Fruit fly (Drosophila melanogaster): ENCODE results near the gene RYa-R.
A peak's percentile ranks its signal among the peaks of the same experiment; 100 is the strongest.

The RYa-R gene

DNA sequence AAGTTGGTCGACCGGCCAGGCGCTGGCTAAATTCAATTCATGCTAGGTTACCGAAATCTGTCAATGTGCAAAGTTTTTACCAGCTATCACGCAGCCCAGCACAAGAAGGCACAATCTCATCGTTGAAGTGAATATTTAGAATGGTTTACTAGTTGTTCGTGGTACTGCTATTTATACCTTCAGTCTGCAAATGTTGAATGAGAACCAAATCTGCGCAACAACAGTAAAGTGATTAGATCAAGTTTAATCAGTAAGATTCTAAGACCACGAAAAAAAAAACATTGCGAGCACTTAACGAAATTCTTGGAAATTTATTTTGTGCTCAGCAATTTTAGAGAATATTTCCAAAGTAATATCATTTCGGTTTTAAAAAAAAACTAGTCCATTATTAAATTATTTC is 8.6 kb downstream of the RYa-R start, which contains the start of gene CG6296:
Gene CG6296, minus strand, starts transcription at position 132 of the 400 bp plus-strand sequence.
- TF ChIP-seq CG11617 (GFP tag; optimal IDR thresholded peaks at IDR 0.05): no peak
- no peak for TF ChIP-seq pad (GFP tag; optimal IDR thresholded peaks at IDR 0.05)
- no peak for TF ChIP-seq tj (GFP tag; optimal IDR thresholded peaks at IDR 0.05)
- TF ChIP-seq CG12768 (GFP tag; optimal IDR thresholded peaks at IDR 0.05): no peak
- TF ChIP-seq CG7045 (GFP tag; optimal IDR thresholded peaks at IDR 0.05): no peak
- no peak for TF ChIP-seq Crg-1 (GFP tag; optimal IDR thresholded peaks at IDR 0.05)
- no peak for TF ChIP-seq CG7101 (tag; optimal IDR thresholded peaks at IDR 0.05)
- no peak for TF ChIP-seq CG5204 (GFP tag; optimal IDR thresholded peaks at IDR 0.05)
- TF ChIP-seq ovo (GFP tag; optimal IDR thresholded peaks at IDR 0.05): no peak
- TF ChIP-seq Mnt (GFP tag; optimal IDR thresholded peaks at IDR 0.05): no peak
- TF ChIP-seq Clk (GFP tag; optimal IDR thresholded peaks at IDR 0.05): no peak
- TF ChIP-seq CG33017 (tag; optimal IDR thresholded peaks at IDR 0.05): no peak
- no peak for TF ChIP-seq cic (GFP tag; optimal IDR thresholded peaks at IDR 0.05)
- TF ChIP-seq CG14711 (tag; optimal IDR thresholded peaks at IDR 0.05): no peak
- no peak for TF ChIP-seq Hr96 (GFP tag; optimal IDR thresholded peaks at IDR 0.05)

DNA sequence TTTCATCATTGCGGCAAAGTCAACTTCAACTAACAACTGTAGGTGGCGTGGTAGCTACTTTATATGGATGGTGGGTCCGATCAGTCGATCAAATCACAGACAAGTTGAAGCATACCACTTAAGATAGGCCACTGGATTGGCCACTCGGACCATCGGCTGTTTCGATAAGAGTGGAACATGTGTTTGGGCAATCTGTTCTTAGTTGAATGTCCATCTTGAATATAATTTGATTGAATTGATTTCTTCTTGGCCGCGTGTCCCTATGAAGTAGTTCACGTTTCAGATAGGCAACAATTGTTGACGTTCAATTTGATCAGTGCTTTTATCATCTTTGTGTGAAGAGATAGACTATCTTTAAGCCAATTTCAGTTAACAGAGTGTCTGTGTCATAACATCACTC is 10.2 kb downstream of the RYa-R start, which contains the start of gene CG6295:
Gene CG6295, minus strand, starts transcription at position 34 of the 400 bp plus-strand sequence.
- no peak for TF ChIP-seq Hr96 (GFP tag; optimal IDR thresholded peaks at IDR 0.05)

DNA sequence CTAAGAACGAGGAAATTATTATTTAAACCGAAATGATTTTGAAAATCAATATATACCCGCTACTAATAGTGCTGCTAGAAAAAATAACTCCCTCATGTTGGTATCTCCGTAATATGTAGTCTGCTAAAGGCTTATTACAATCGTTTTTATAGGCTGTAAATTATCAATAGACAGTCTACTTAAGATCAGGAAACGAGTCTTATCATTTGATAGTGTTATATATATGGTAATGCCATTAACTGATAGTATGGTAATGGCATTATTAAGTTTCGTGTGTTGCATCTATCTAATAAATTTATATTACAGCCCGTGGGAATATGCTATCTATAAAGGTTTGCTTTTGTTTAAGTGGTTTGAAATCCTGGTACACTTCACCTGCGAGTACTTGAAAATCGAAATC is 21.4 kb downstream of the RYa-R start, which contains the start of gene CG17192:
Gene CG17192, minus strand, starts transcription at position 101 of the 400 bp plus-strand sequence.
- TF ChIP-seq CG7045 (GFP tag; optimal IDR thresholded peaks at IDR 0.05) (no peak), cnc (optimal IDR thresholded peaks at IDR 0.05) (no peak), tj (GFP tag; optimal IDR thresholded peaks at IDR 0.05) (no peak), Hr96 (GFP tag; optimal IDR thresholded peaks at IDR 0.05) (no peak), pad (GFP tag; optimal IDR thresholded peaks at IDR 0.05) (no peak), Clk (GFP tag; optimal IDR thresholded peaks at IDR 0.05) (no peak), Crg-1 (GFP tag; optimal IDR thresholded peaks at IDR 0.05) (no peak), ovo (GFP tag; optimal IDR thresholded peaks at IDR 0.05) (no peak), CG33017 (tag; optimal IDR thresholded peaks at IDR 0.05) (no peak), cic (GFP tag; optimal IDR thresholded peaks at IDR 0.05) (no peak), bab1 (GFP tag; optimal IDR thresholded peaks at IDR 0.05) (no peak), CG5204 (GFP tag; optimal IDR thresholded peaks at IDR 0.05) (no peak), CG14711 (tag; optimal IDR thresholded peaks at IDR 0.05) (no peak), CG7101 (tag; optimal IDR thresholded peaks at IDR 0.05) (no peak), CG1620 (GFP tag; optimal IDR thresholded peaks at IDR 0.05) (no peak), CG12768 (GFP tag; optimal IDR thresholded peaks at IDR 0.05) (no peak), toe (GFP tag; optimal IDR thresholded peaks at IDR 0.05) (no peak), CG11617 (GFP tag; optimal IDR thresholded peaks at IDR 0.05) (no peak), Mnt (GFP tag; optimal IDR thresholded peaks at IDR 0.05) (no peak), kay (GFP tag; ENCODE audit: borderline replicate concordance) (no peak)

DNA sequence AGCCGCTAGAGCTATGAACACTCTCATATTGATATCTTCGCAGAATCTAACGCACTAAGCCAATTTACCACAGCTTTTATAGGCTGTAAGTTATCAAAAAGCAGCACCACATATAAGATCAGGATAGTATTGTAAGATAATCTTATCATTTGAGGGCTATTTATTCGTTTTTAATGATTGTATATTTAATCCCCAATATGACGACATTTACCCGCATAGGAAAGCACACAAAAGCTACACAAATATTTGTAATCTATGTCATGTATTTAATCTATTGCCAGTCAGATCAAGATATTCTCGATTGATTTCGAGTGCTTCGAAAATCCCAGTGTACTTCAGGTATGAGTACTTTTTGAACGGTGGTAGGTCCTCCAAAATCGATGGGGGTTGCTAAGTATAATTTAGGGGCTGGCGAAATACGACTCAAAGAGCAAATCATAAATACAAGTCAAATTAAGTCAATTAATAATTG is 23.0 kb downstream of the RYa-R start, which contains the start of gene CG17191:
Gene CG17191, minus strand, starts transcription at position 51 of the 472 bp plus-strand sequence.
- TF ChIP-seq ovo (GFP tag; optimal IDR thresholded peaks at IDR 0.05) (no peak), CG12768 (GFP tag; optimal IDR thresholded peaks at IDR 0.05) (no peak), CG7045 (GFP tag; optimal IDR thresholded peaks at IDR 0.05) (no peak), cic (GFP tag; optimal IDR thresholded peaks at IDR 0.05) (no peak), CG7101 (tag; optimal IDR thresholded peaks at IDR 0.05) (no peak), tj (GFP tag; optimal IDR thresholded peaks at IDR 0.05) (no peak), Mnt (GFP tag; optimal IDR thresholded peaks at IDR 0.05) (no peak), bab1 (GFP tag; optimal IDR thresholded peaks at IDR 0.05) (no peak), cnc (optimal IDR thresholded peaks at IDR 0.05) (no peak), Crg-1 (GFP tag; optimal IDR thresholded peaks at IDR 0.05) (no peak), kay (GFP tag; ENCODE audit: borderline replicate concordance) (no peak)

DNA sequence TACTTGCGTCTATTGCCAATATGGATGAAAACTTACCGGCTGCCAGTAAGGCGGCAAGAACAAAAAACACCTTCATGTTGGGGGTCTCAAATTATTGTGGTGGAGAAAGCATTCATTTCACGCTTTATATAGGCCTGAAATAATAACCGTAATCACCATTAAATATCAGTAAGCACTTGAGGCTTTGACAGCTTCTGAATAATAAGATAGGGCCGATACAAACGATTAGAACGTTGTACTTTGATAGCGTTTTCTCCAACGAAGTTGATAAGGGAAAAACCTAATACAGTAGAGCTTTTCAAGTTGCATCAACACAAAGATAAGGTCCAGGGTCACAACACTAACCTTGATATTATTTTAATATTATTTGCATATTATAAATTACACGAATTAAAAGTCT is 24.5 kb downstream of the RYa-R start, which contains the start of gene CG6283:
Gene CG6283, minus strand, starts transcription at position 101 of the 400 bp plus-strand sequence.
- TF ChIP-seq cnc (optimal IDR thresholded peaks at IDR 0.05) (no peak), CG33017 (tag; optimal IDR thresholded peaks at IDR 0.05) (no peak), ovo (GFP tag; optimal IDR thresholded peaks at IDR 0.05) (no peak), Mnt (GFP tag; optimal IDR thresholded peaks at IDR 0.05) (no peak), CG1620 (GFP tag; optimal IDR thresholded peaks at IDR 0.05) (no peak), kay (GFP tag; ENCODE audit: borderline replicate concordance) (peak; percentile 28)

DNA sequence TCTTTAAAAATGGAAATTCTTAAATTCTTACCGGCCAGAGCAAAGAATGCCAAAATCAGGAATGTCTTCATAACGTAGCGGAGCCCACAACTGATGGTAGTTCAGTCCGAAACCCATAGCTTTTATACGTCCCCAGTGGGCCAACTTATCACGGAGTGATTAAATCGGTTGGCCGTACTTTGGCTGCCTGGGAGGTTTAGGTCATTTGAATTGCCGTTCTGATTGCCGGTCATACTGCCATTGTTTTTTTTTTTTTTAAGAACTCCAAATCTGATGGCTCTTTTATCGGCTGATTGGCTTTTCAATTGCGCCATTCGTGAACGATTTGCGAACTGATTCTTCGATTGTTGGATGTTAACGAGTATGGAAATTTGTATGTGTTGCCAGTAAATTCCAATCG is 26.3 kb downstream of the RYa-R start, which contains the start of gene CG6277:
Gene CG6277, minus strand, starts transcription at position 101 of the 400 bp plus-strand sequence.
- TF ChIP-seq toe (GFP tag; optimal IDR thresholded peaks at IDR 0.05): no peak
- no peak for TF ChIP-seq cnc (optimal IDR thresholded peaks at IDR 0.05)
- no peak for TF ChIP-seq CG7101 (tag; optimal IDR thresholded peaks at IDR 0.05)
- TF ChIP-seq CG7045 (GFP tag; optimal IDR thresholded peaks at IDR 0.05): no peak
- no peak for TF ChIP-seq CG12768 (GFP tag; optimal IDR thresholded peaks at IDR 0.05)
- TF ChIP-seq CG1620 (GFP tag; optimal IDR thresholded peaks at IDR 0.05): no peak
- TF ChIP-seq Hr96 (GFP tag; optimal IDR thresholded peaks at IDR 0.05): no peak
- TF ChIP-seq Mnt (GFP tag; optimal IDR thresholded peaks at IDR 0.05): no peak
- TF ChIP-seq ovo (GFP tag; optimal IDR thresholded peaks at IDR 0.05): no peak
- TF ChIP-seq kay (GFP tag; ENCODE audit: borderline replicate concordance): no peak
- TF ChIP-seq Clk (GFP tag; optimal IDR thresholded peaks at IDR 0.05): no peak
- TF ChIP-seq CG5204 (GFP tag; optimal IDR thresholded peaks at IDR 0.05): no peak
- no peak for TF ChIP-seq pad (GFP tag; optimal IDR thresholded peaks at IDR 0.05)
- no peak for TF ChIP-seq CG33017 (tag; optimal IDR thresholded peaks at IDR 0.05)
- no peak for TF ChIP-seq tj (GFP tag; optimal IDR thresholded peaks at IDR 0.05)
- no peak for TF ChIP-seq Crg-1 (GFP tag; optimal IDR thresholded peaks at IDR 0.05)

Data from whole organism, adult.